Worm (Caenorhabditis elegans) whole organism, L2 larva: Measurements from ENCODE around the gene sra-38.

ENCODE experiments used
- F13H6.1 ChIP-seq: sonication (generic microtip); optimal IDR thresholded peaks from 2 replicates; lab custom pipeline; 2016; ENCODE audit warnings: missing genetic modification characterization, missing compliant biosample characterization
- Y55F3AM.14 ChIP-seq: fragments of 200-800 bp; sonication (Bioruptor generic); optimal IDR thresholded peaks from 2 replicates; lab custom pipeline; 2018; ENCODE audit warnings: mild to moderate bottlenecking, missing genetic modification characterization, missing compliant biosample characterization
- ceh-82 ChIP-seq: fragments of 150-350 bp; optimal IDR thresholded peaks from 2 replicates; lab custom pipeline; 2014; ENCODE audit warnings: missing biosample characterization, missing genetic modification characterization
- dmd-4 ChIP-seq: sonication (generic microtip); optimal IDR thresholded peaks from 2 replicates; lab custom pipeline; 2017; ENCODE audit warnings: missing biosample characterization, missing genetic modification characterization
- egl-27 ChIP-seq: sonication (generic microtip); optimal IDR thresholded peaks from 3 replicates; lab custom pipeline; 2017; ENCODE audit warnings: missing biosample characterization, missing genetic modification reagents, missing genetic modification characterization
- nhr-129 ChIP-seq: fragments of 150-350 bp; optimal IDR thresholded peaks from 2 replicates; lab custom pipeline; 2014; ENCODE audit warnings: missing biosample characterization, missing genetic modification characterization
- nhr-237 ChIP-seq: fragments of 150-350 bp; optimal IDR thresholded peaks from 2 replicates; lab custom pipeline; 2014; ENCODE audit warnings: missing biosample characterization, missing genetic modification characterization
- nhr-6 ChIP-seq: fragments of 150-350 bp; optimal IDR thresholded peaks from 2 replicates; lab custom pipeline; 2014; ENCODE audit warnings: missing biosample characterization, missing genetic modification characterization
- snpc-4 ChIP-seq: fragments of 150-350 bp; optimal IDR thresholded peaks from 2 replicates; lab custom pipeline; 2014; ENCODE audit warnings: missing biosample characterization, missing genetic modification characterization
- ztf-1 ChIP-seq: fragments of 200-800 bp; sonication (Bioruptor generic); conservative IDR thresholded peaks from 2 replicates; pipeline ENCODE4 v1.3.6; 2022; ENCODE audit warnings: missing genetic modification characterization, missing compliant biosample characterization
- ztf-11 ChIP-seq: sonication (generic microtip); optimal IDR thresholded peaks from 2 replicates; lab custom pipeline; 2017; ENCODE audit warnings: missing biosample characterization, missing genetic modification characterization

DNA sequence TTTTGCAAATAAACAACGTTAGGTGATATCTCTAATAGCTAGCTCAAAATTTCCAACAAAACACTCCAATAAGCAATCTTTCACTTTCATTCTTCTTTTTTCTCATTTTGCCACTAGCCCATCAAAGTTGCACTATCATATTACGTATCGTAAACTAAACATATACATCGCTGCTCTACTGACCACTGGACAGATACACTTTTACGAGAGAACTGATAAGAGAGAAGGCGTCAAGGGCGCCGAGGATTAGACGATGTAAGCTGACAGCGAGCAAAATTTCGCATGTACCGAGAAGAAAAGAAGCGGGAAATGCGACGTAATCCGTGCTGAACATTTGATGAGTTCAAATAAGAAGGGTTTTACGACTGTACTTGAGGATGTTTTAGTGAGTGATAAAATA is 48.4 kb downstream of the sra-38 start:
- TF ChIP-seq nhr-6 (no peak), ceh-82 (no peak), dmd-4 (tag; lab: Kevin White, UChicago) (no peak), Y55F3AM.14 (GFP tag; lab: Kevin White, UChicago) (no peak), F13H6.1 (tag; lab: Kevin White, UChicago) (no peak), nhr-237 (tag; lab: Kevin White, UChicago) (no peak), egl-27 (tag; lab: Kevin White, UChicago) (no peak), nhr-129 (tag; lab: Kevin White, UChicago) (no peak), snpc-4 (tag; lab: Kevin White, UChicago) (no peak), ztf-11 (tag; lab: Kevin White, UChicago) (no peak), ztf-1 (no peak)
